Fruit fly (Drosophila melanogaster): ENCODE data around the gene yellow-h.

The yellow-h gene

dm6 chr4:276325-276724 lies 48.6 kb downstream of the yellow-h start, which contains the start of gene NfI:
Gene NfI, minus strand, starts transcription at chr4:276369.
- no peak for TF ChIP-seq CG12605 (GFP tag; IDR thresholded peaks at IDR 0.05)
- no peak for TF ChIP-seq CG17806 (tag; optimal IDR thresholded peaks at IDR 0.05)
- TF ChIP-seq CG34367 (tag; optimal IDR thresholded peaks at IDR 0.05): no peak
- no peak for TF ChIP-seq CG8301 (tag; optimal IDR thresholded peaks at IDR 0.05)
- no peak for TF ChIP-seq fd96Ca (GFP tag; IDR thresholded peaks at IDR 0.05)
- no peak for TF ChIP-seq CG8159 (tag; optimal IDR thresholded peaks at IDR 0.05)
- no peak for TF ChIP-seq Ets98B (GFP tag; IDR thresholded peaks at IDR 0.05)
- no peak for TF ChIP-seq CG4496 (GFP tag; IDR thresholded peaks at IDR 0.05)
- TF ChIP-seq Pif1B (GFP tag; optimal IDR thresholded peaks at IDR 0.05): no peak
- no peak for TF ChIP-seq CG15710 (tag; optimal IDR thresholded peaks at IDR 0.05)
- no peak for TF ChIP-seq rn (GFP tag; IDR thresholded peaks at IDR 0.05)
- no peak for TF ChIP-seq gl (tag; optimal IDR thresholded peaks at IDR 0.05)
- TF ChIP-seq CG13204 (GFP tag; optimal IDR thresholded peaks at IDR 0.05): no peak
- no peak for TF ChIP-seq Snoo (tag; optimal IDR thresholded peaks at IDR 0.05)
- no peak for TF ChIP-seq CG14655 (GFP tag; optimal IDR thresholded peaks at IDR 0.05)
- TF ChIP-seq CG32121 (GFP tag; IDR thresholded peaks at IDR 0.05): no peak
- no peak for TF ChIP-seq CG10348 (GFP tag; IDR thresholded peaks at IDR 0.05)
- no peak for TF ChIP-seq Pif1A (GFP tag; optimal IDR thresholded peaks at IDR 0.05)
- TF ChIP-seq CG9948 (tag; optimal IDR thresholded peaks at IDR 0.05): no peak
- no peak for TF ChIP-seq D1 (tag; optimal IDR thresholded peaks at IDR 0.05)
